Fruit fly (Drosophila melanogaster) Kc167 (cell line): Measurements from ENCODE around the gene CG10005.

Experiments used
- Myc ChIP-seq: fragments of >200 bp; optimal IDR thresholded peaks from 2 replicates; lab custom pipeline; 2017; ENCODE audit warnings: missing external identifiers
- Sin3A ChIP-seq: fragments of >200 bp; optimal IDR thresholded peaks from 2 replicates; lab custom pipeline; 2018; ENCODE audit warnings: missing external identifiers
- h ChIP-seq: fragments of >200 bp; optimal IDR thresholded peaks from 3 replicates; lab custom pipeline; 2018; ENCODE audit warnings: missing external identifiers
- insv ChIP-seq: fragments of >200 bp; optimal IDR thresholded peaks from 3 replicates; lab custom pipeline; 2018; ENCODE audit warnings: missing external identifiers
- psq ChIP-seq: fragments of >200 bp; optimal IDR thresholded peaks from 2 replicates; lab custom pipeline; 2017; ENCODE audit warnings: missing external identifiers
- ttk ChIP-seq: sonication (Bioruptor generic); optimal IDR thresholded peaks from 2 replicates; lab custom pipeline; 2017; ENCODE audit warnings: missing external identifiers

Gene CG10005

DNA sequence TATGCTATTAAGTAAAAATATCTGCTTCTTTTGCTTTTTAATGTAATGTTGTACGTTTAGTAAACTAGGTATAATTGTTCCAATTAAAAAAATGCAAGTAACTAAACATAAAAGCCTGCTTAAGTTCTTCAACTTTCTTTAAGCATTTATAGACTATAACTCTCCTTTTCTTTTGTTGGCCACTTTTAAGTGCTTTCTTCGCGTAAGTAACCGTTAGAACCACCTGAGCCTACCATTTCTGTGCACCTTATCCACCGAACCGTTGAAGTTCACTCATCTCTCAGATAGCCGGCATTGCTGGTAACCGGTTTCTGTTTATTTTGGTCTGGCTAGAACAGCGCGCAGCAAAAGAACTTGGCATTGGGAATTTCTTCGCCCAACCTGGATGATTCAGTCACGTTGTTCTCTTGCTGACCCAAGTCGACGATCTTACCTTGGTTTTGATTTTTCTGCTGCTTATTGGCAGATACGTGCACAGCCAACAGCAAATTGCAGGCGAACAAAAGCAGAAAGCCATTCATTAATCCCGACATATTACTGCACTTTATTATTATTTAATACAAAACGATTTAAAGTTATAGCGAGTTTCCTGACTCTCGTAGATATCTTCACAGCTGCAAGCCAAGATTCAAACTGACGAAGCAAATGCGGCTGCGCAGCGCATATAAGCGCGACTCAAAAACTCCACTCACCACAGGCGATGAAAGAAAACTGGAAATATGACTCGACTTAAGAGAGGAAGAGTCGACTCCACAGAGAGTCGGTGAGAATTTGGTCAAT is at the start of gene CG10005:
Gene CG10005, minus strand, starts transcription at position 642 of the 780 bp plus-strand sequence.
- no peak for TF ChIP-seq ttk (lab: Kevin White, UChicago)
- no peak for TF ChIP-seq Myc
- TF ChIP-seq psq (lab: Kevin White, UChicago), result no peak

DNA sequence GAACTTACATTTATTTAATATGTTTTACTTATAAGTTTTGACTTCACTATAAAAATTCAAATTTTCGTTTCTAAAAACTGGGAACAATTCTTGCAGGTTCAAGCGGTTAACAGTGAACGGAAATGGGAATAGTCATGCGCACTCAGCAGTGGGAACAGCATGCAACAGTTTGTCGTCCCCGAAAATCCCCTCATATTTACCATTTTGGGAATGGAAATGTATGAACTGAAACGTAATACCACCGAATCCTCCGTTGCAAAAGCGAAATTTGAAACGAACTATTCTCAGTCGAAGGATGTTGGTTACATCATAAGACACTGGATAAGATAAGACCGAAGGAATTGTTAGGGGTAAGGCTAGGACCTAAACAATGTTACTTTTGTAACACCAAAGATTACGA is 44.0 kb upstream of the CG10005 start:
- TF ChIP-seq psq (lab: Kevin White, UChicago), result no peak
- no peak for TF ChIP-seq Sin3A (lab: Kevin White, UChicago)
- no peak for TF ChIP-seq insv
- no peak for TF ChIP-seq ttk (lab: Kevin White, UChicago)

DNA sequence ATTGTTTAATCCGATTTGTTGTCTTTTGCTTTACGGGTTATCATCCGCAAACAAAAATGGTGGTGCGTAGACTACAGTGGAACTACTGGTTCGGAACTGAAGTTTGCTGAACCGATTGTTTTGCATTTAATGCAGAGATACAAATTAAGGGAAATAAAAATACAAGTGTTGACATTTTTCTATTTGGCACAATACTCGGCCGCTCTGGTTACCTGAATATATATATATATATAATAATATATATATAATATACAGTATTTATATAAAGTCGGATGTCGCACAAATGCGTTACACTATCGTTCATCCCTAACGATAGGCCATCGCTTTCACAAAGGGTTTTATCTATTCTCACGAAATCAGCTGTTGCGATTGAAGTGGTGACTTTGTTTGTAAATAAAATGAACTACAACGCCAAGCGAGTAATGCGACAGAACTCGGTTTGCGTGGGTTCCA is 39.9 kb upstream of the CG10005 start, which contains the start of the genes DCAF12 and Spt3:
Gene DCAF12, minus strand, starts transcription at position 204 of the 453 bp plus-strand sequence.
Gene Spt3, plus strand, starts transcription at position 329 of the 453 bp plus-strand sequence.
- no peak for TF ChIP-seq psq (lab: Kevin White, UChicago)
- no peak for TF ChIP-seq ttk (lab: Kevin White, UChicago)
- TF ChIP-seq Myc, result no peak
- no peak for TF ChIP-seq insv
- no peak for TF ChIP-seq h
- no peak for TF ChIP-seq Sin3A (lab: Kevin White, UChicago)

DNA sequence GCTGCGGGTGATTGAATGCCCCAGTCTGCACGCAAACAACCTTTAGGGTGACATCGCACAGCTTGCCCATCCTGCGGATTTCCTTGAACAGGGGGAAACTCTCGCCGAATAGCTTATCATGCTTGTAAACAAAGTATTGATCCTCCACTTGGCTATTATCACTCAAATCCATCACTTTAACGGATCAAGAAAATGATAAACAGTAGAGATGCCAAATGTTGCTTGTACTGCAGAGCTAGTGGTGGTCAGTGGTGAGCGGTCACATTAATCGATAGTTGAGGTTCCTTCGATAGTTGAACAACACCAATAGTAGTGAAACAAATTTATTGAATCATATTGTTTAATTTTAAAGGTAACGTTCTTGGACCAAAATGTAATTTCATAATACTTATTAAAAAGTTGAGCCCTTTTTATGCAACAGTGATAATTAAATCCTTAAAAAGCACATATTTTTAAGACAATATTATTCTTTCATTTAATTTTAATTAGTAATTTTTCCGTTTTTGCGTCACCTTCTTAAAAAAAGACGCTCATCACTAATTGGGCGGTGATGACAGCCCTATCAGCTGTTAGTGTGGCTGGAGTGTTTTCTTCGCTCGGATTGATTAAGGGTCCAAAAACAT is 33.3 kb upstream of the CG10005 start, which contains the start of the genes KLHL18 and GCC185:
Gene KLHL18, minus strand, starts transcription at position 233 of the 623 bp plus-strand sequence.
Gene GCC185, plus strand, starts transcription at position 571 of the 623 bp plus-strand sequence.
- TF ChIP-seq Myc (no peak), ttk (lab: Kevin White, UChicago) (no peak), insv (no peak), h (no peak), psq (lab: Kevin White, UChicago) (no peak), Sin3A (lab: Kevin White, UChicago) (no peak)

DNA sequence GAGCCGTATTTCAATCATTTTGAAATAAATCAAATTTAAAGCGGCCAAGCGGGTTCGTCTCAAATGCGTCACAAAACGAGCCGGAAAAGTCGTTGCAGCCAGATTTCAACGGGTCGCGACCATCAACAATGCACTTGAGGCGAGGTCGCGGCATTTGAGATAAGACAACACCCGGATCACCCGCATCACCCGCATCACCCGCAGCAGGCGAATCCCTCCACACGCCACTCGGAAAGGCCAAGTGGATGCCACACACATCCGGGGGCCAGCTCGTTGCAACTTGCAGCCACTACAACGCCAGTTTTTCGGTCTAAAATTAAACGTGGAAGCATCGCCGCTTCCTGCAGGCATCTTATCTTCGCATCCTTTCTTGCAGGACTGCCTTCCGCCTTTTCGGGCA is 29.4 kb upstream of the CG10005 start:
- no peak for TF ChIP-seq insv
- TF ChIP-seq h, result no peak
- TF ChIP-seq ttk (lab: Kevin White, UChicago), result no peak
- TF ChIP-seq psq (lab: Kevin White, UChicago), result no peak
- no peak for TF ChIP-seq Sin3A (lab: Kevin White, UChicago)
- TF ChIP-seq Myc, result no peak

DNA sequence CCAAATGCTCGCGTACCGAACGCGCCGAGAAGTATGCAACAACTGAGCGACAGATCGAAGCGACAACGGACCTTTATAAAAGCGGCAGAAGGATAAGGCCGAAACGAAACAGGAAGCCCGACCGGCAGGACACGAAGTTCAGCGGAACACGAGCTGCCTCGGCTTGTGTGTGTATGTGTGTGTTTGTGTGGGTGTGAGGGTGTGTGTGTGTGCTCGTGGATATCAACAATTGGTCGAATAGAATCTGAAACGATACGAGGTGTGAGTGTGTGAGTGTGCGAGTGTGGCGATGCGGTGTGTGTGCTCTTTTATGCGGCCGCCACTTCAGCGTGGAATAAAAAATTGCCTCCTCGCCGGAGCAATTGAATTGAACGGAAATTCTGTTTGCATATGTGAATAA is 28.4 kb upstream of the CG10005 start, which contains the start of gene Tk:
Gene Tk, minus strand, starts transcription at position 57 of the 400 bp plus-strand sequence.
- TF ChIP-seq ttk (lab: Kevin White, UChicago) (no peak), h (no peak), Myc (no peak), psq (lab: Kevin White, UChicago) (no peak), Sin3A (lab: Kevin White, UChicago) (no peak), insv (no peak)

DNA sequence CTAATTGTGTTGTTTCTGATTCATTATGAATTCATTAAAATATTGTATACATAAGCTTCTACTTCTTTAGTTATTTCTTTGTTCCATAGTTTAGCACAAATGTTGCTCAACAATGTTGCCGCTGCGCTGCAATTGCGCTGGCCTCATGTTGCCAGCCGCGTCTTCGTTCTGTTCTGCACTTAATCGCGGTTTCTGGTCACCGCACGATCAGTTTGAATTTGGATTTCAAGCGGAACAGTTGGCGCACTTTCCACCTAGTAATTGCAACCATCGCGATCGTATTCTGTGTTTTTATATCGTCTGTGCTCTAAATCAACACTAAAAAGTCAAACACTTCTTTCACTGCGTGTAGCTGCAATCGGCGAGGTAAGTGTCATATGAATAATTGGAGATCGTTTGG is 22.1 kb upstream of the CG10005 start, which contains the start of gene Ect3:
Gene Ect3, plus strand, starts transcription at position 205 of the 400 bp plus-strand sequence.
- TF ChIP-seq ttk (lab: Kevin White, UChicago) (no peak), h (no peak), Myc (no peak), insv (no peak), psq (lab: Kevin White, UChicago) (no peak), Sin3A (lab: Kevin White, UChicago) (no peak)

DNA sequence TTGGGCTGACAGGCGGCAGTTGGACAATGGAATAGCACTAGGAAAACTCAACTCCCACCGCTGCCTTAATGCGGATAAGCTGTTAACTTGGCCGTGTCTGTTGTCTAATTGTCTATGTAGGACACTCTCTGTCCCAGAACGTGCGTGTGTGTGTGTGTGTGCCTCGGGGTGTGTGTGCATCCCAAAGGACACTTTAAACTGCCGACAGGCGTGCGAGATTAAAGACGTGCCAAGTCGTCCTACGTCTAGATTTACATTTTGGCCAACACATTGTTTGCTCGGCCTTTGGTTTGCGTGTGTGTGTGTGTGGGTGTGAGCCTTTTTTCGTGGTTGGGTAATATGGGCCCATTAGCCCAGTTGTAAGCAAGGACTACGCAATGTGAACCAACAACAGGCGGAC is 21.1 kb upstream of the CG10005 start:
- no peak for TF ChIP-seq insv
- no peak for TF ChIP-seq Sin3A (lab: Kevin White, UChicago)
- TF ChIP-seq Myc, result no peak
- TF ChIP-seq psq (lab: Kevin White, UChicago), result no peak
- TF ChIP-seq h, result no peak
- TF ChIP-seq ttk (lab: Kevin White, UChicago), result no peak

DNA sequence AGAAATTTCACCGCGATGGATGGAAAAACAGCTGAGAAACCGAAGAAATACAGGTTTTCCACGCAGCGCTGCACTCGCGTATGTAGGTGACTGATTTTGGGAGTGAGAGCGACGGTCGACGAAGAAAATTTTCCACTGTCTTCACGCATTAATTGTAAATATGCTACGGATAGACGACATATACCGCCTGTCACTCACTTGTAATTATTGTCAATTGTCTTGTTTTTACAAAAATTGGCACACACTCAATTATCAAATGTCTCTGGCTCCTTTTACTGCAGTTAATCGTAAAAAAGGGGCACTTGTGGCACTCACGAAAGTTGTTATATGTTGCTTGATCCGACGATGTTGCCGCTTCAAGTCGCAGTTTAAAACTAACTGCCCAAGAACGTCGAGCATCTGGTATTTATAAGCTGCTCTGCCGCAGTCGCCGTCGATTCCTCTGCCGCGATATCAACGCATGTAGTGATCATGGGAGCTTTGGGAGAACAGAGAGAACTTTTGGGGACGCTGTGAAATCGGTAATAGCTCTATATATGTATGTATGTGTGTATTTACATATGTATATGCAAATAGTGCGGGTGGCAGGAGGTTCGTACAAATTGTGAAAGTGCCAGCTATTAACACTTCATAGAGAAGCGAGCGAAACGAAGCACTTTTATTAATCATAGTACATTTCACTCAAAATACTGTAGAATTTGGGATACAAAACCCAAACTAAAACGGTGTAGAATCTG is 16.1 kb upstream of the CG10005 start, which contains the start of gene mfas:
Gene mfas, minus strand, starts transcription at position 382 of the 737 bp plus-strand sequence.
- TF ChIP-seq Myc (no peak), ttk (lab: Kevin White, UChicago) (no peak), Sin3A (lab: Kevin White, UChicago) (no peak), h (no peak), psq (lab: Kevin White, UChicago) (no peak), insv (no peak)

DNA sequence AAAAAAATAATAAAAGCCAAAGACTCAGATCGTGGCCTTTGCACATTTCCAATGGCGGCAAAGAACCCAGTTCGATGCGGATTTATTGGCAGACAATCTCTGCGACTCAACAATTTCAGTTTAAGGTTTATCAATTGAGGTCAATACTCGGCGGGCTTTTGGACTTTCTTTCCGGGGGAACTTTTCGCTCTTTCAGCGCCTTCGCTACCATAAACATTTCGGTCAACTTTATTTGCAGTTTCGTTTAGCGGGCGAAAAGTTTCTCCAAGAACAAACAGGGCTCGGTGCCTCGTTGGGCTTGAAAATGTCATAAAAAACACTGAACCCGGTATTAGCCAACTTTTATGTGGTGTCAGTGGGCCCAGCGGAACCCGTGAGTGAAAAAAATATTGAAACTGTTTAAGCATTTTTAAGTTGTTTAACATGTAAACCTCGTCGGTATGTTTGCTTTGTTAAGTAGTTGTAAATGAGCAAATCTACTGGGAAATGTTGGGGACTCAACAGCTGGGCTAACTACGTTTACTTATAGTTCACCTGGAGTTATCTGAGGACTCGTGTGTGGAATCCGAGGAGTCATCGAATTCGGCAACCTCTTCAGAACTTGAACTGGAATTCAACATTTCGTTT is 14.7 kb upstream of the CG10005 start:
- TF ChIP-seq Myc (no peak), ttk (lab: Kevin White, UChicago) (no peak), h (no peak), insv (no peak), psq (lab: Kevin White, UChicago) (no peak), Sin3A (lab: Kevin White, UChicago) (no peak)

DNA sequence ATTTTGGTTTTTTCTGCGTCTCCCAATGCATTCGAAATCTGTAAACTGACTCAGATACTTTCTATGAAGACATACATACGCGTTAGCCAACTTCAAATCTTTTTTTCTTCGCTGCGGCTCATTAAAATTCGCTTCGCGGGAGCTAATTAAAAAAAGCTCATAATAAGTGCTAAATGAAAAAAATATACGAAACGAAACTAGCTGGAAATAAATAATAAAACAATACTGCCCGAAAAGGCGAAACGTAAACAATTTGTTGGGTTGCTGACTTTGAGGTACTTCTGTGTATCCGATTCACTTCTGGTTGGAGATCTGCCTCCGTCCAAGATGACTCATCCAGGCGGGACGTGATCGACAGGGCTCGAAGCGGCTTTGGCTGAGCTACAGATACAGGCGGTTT is 13.0 kb upstream of the CG10005 start:
- no peak for TF ChIP-seq Myc
- no peak for TF ChIP-seq h
- TF ChIP-seq Sin3A (lab: Kevin White, UChicago), result no peak
- no peak for TF ChIP-seq psq (lab: Kevin White, UChicago)
- no peak for TF ChIP-seq ttk (lab: Kevin White, UChicago)
- TF ChIP-seq insv, result no peak
